Worm (Caenorhabditis elegans): ENCODE results near the gene grsp-2.

Gene grsp-2

ce11 chrIV:8794895-8795665 lies 21.0 kb upstream of the grsp-2 start (continued):
- TF ChIP-seq nhr-41 (GFP tag; IDR thresholded peaks at IDR 0.05) (peak; percentile 86; the same call in 1 of the 2 replicates), T26A8.4 (GFP tag; IDR thresholded peaks at IDR 0.05) (peak; percentile 68; the same call in 1 of the 2 replicates), zfp-2 (tag; optimal IDR thresholded peaks at IDR 0.05) (no peak), D1046.2 (GFP tag; IDR thresholded peaks at IDR 0.05) (0 out of 2 replicates have a peak, but pooled peaks have one; percentile 10), F10B5.3 (tag; optimal IDR thresholded peaks at IDR 0.05) (peak; percentile 27), ZK337.2 (GFP tag; IDR thresholded peaks at IDR 0.05) (no peak), lin-13 (GFP tag; optimal IDR thresholded peaks at IDR 0.05) (peak; percentile 81), egl-43 (GFP tag; IDR thresholded peaks at IDR 0.05) (peak; percentile 82), tag-97 (GFP tag; IDR thresholded peaks at IDR 0.05) (no peak), dpl-1 (GFP tag; optimal IDR thresholded peaks at IDR 0.05) (no peak), zag-1 (tag; optimal IDR thresholded peaks at IDR 0.05) (no peak), ctbp-1 (GFP tag; IDR thresholded peaks at IDR 0.05) (peak; percentile 87), set-16 (GFP tag; IDR thresholded peaks at IDR 0.05) (peak; percentile 100), sdz-12 (GFP tag; optimal IDR thresholded peaks at IDR 0.05) (peak; percentile 31), cey-2 (tag; optimal IDR thresholded peaks at IDR 0.05; ENCODE audit: borderline replicate concordance, insufficient read depth) (peak; percentile 93), mxl-3 (GFP tag; optimal IDR thresholded peaks at IDR 0.05) (peak; percentile 93), dmd-6 (GFP tag; IDR thresholded peaks at IDR 0.05) (peak; percentile 93), dve-1 (tag; optimal IDR thresholded peaks at IDR 0.05; ENCODE audit: insufficient read depth) (peak; percentile 90), nhr-6 (tag; optimal IDR thresholded peaks at IDR 0.05) (peak; percentile 51), nhr-48 (tag; optimal IDR thresholded peaks at IDR 0.05) (peak; percentile 83), ceh-82 (tag; optimal IDR thresholded peaks at IDR 0.05) (no peak), pqm-1 (tag; optimal IDR thresholded peaks at IDR 0.05) (peak; percentile 68), unc-39 (tag; optimal IDR thresholded peaks at IDR 0.05) (no peak), dmd-8 (GFP tag; IDR thresholded peaks at IDR 0.05) (no peak), mdt-29 (GFP tag; IDR thresholded peaks at IDR 0.05) (no peak), ces-1 (GFP tag; optimal IDR thresholded peaks at IDR 0.05) (peak; percentile 1), saeg-2 (GFP tag; IDR thresholded peaks at IDR 0.05) (0 out of 2 replicates have a peak, but pooled peaks have one; percentile 70), arid-1 (GFP tag; conservative IDR thresholded peaks at IDR 0.05) (0 out of 2 replicates have a peak, but pooled peaks have one; percentile 18), ama-1 (optimal IDR thresholded peaks at IDR 0.05) (peak; percentile 3), ceh-44 (GFP tag; IDR thresholded peaks at IDR 0.05) (0 out of 2 replicates have a peak, but pooled peaks have one; percentile 31), gei-8 (GFP tag; optimal IDR thresholded peaks at IDR 0.05) (peak; percentile 68), lin-39 (tag; optimal IDR thresholded peaks at IDR 0.05) (peak; percentile 52)

- TF ChIP-seq aly-2 (tag; optimal IDR thresholded peaks at IDR 0.05) (no peak), hmg-1.1 (GFP tag; IDR thresholded peaks at IDR 0.05) (0 out of 2 replicates have a peak, but pooled peaks have one; percentile 10), mep-1 (tag; optimal IDR thresholded peaks at IDR 0.05) (peak; percentile 65), Y48G9A.11 (GFP tag; IDR thresholded peaks at IDR 0.05) (no peak), fkh-10 (GFP tag; optimal IDR thresholded peaks at IDR 0.05) (peak; percentile 61), tra-1 (GFP tag; IDR thresholded peaks at IDR 0.05) (no peak), lsy-2 (tag; optimal IDR thresholded peaks at IDR 0.05) (peak in 1 of 2 experiments; percentile 12), spr-1 (tag; optimal IDR thresholded peaks at IDR 0.05) (no peak), ctbp-1 (GFP tag; IDR thresholded peaks at IDR 0.05) (0 out of 2 replicates have a peak, but pooled peaks have one; percentile 42), Y105C5A.15 (GFP tag; IDR thresholded peaks at IDR 0.05) (no peak), lin-39 (tag; optimal IDR thresholded peaks at IDR 0.05) (peak; percentile 15), dmd-9 (GFP tag; IDR thresholded peaks at IDR 0.05) (no peak), zfp-3 (GFP tag; conservative IDR thresholded peaks at IDR 0.05) (no peak), nhr-76 (tag; optimal IDR thresholded peaks at IDR 0.05) (no peak), ZK546.5 (tag; optimal IDR thresholded peaks at IDR 0.05) (no peak), daf-16 (GFP tag; optimal IDR thresholded peaks at IDR 0.05) (no peak), daf-16 (tag; optimal IDR thresholded peaks at IDR 0.05) (no peak), aha-1 (tag) (peak; percentile 72), hlh-30 (tag; optimal IDR thresholded peaks at IDR 0.05; ENCODE audit: insufficient read depth) (peak; percentile 20)
Observed at ce11 chrIV:8796246-8796645, 19.9 kb upstream of the grsp-2 start.

Data from whole organism, L4 larva.